Fruit fly (Drosophila melanogaster): Measurements from ENCODE around the gene CG9449.
A peak's percentile ranks its signal among the peaks of the same experiment; 100 is the strongest.

Gene CG9449

dm6 chr3L:19519349-19519748 is 21.8 kb upstream of the CG9449 start, which contains the start of gene Cpr76Bb:
Gene Cpr76Bb, plus strand, starts transcription at chr3L:19519649.
- TF ChIP-seq Hnf4 (GFP tag; optimal IDR thresholded peaks at IDR 0.05) (no peak), OdsH (GFP tag; optimal IDR thresholded peaks at IDR 0.05) (no peak), usp (GFP tag; optimal IDR thresholded peaks at IDR 0.05) (no peak), Myc (optimal IDR thresholded peaks at IDR 0.05) (no peak), CG9705 (GFP tag; optimal IDR thresholded peaks at IDR 0.05) (no peak)

DNA sequence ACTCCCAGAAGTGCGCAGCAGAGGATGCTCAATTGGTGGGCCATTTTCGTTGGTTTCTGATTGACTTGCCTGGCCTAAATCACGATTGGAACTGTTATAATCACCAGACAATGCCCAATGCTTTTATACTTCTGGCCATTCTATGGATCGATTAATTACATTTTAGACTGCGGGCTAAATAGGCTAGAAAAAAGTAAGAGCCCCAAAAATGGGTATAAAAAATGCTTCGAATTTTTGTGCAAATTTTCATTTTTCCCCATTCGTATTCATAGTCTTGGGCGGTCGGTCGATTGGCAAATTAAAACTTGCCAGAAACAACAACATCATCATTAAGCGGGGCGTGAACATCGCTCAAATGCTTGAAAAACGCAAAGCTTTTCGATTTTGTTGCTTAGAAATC is 20.7 kb upstream of the CG9449 start, which contains the start of gene Cpr76Ba:
TSS of gene Cpr76Ba (minus strand) at position 101 of the 400 bp plus-strand sequence.
- TF ChIP-seq h (GFP tag; optimal IDR thresholded peaks at IDR 0.05) (no peak), foxo (GFP tag; optimal IDR thresholded peaks at IDR 0.05) (no peak), dsf (GFP tag; optimal IDR thresholded peaks at IDR 0.05; ENCODE audit: borderline replicate concordance) (no peak), Vsx2 (GFP tag; optimal IDR thresholded peaks at IDR 0.05; ENCODE audit: partially characterized antibody) (no peak), CG32264 (GFP tag; optimal IDR thresholded peaks at IDR 0.05) (no peak), tai (GFP tag; optimal IDR thresholded peaks at IDR 0.05) (no peak), br (GFP tag; optimal IDR thresholded peaks at IDR 0.05) (no peak), Rel (GFP tag; optimal IDR thresholded peaks at IDR 0.05) (no peak), Rel (tag; optimal IDR thresholded peaks at IDR 0.05) (no peak), brk (GFP tag; optimal IDR thresholded peaks at IDR 0.05) (no peak), ey (GFP tag; optimal IDR thresholded peaks at IDR 0.05) (no peak), sv (GFP tag; optimal IDR thresholded peaks at IDR 0.05) (no peak), Jra (GFP tag; optimal IDR thresholded peaks at IDR 0.05) (no peak), woc (GFP tag; optimal IDR thresholded peaks at IDR 0.05) (no peak), sage (GFP tag; optimal IDR thresholded peaks at IDR 0.05) (no peak), usp (GFP tag; optimal IDR thresholded peaks at IDR 0.05) (no peak), Sp1 (GFP tag; optimal IDR thresholded peaks at IDR 0.05) (no peak), pan (optimal IDR thresholded peaks at IDR 0.05) (no peak), Abd-B (GFP tag; optimal IDR thresholded peaks at IDR 0.05) (no peak), fru (GFP tag; optimal IDR thresholded peaks at IDR 0.05) (no peak)

dm6 chr3L:19516547-19516946 is 19.0 kb upstream of the CG9449 start:
- TF ChIP-seq ey (GFP tag; optimal IDR thresholded peaks at IDR 0.05) (no peak), Sp1 (GFP tag; optimal IDR thresholded peaks at IDR 0.05) (no peak), N (GFP tag; optimal IDR thresholded peaks at IDR 0.05) (no peak), Hr83 (GFP tag; optimal IDR thresholded peaks at IDR 0.05; ENCODE audit: poor library complexity, severe bottlenecking) (peak; percentile 83), sage (GFP tag; optimal IDR thresholded peaks at IDR 0.05) (no peak), Dif (GFP tag; optimal IDR thresholded peaks at IDR 0.05; ENCODE audit: partially characterized antibody) (no peak), Abd-B (GFP tag; optimal IDR thresholded peaks at IDR 0.05) (no peak), Mio (GFP tag; optimal IDR thresholded peaks at IDR 0.05) (no peak), lola (GFP tag; optimal IDR thresholded peaks at IDR 0.05) (no peak), sv (GFP tag; optimal IDR thresholded peaks at IDR 0.05) (peak; percentile 60), br (GFP tag; optimal IDR thresholded peaks at IDR 0.05) (peak; percentile 47), CG9705 (GFP tag; optimal IDR thresholded peaks at IDR 0.05) (peak; percentile 73), dmrt93B (GFP tag; optimal IDR thresholded peaks at IDR 0.05) (peak; percentile 84), Vsx2 (GFP tag; optimal IDR thresholded peaks at IDR 0.05; ENCODE audit: partially characterized antibody) (no peak), brk (GFP tag; optimal IDR thresholded peaks at IDR 0.05) (no peak), dl (GFP tag; optimal IDR thresholded peaks at IDR 0.05; ENCODE audit: insufficient read depth in 1 of 2, partially characterized antibody in 2 of 2) (no peak), h (GFP tag; optimal IDR thresholded peaks at IDR 0.05) (peak; percentile 62), foxo (GFP tag; optimal IDR thresholded peaks at IDR 0.05) (no peak), OdsH (GFP tag; optimal IDR thresholded peaks at IDR 0.05) (no peak), pan (optimal IDR thresholded peaks at IDR 0.05) (no peak), jim (GFP tag; optimal IDR thresholded peaks at IDR 0.05) (no peak), HLH106 (tag; optimal IDR thresholded peaks at IDR 0.05) (peak; percentile 66), CG32264 (GFP tag; optimal IDR thresholded peaks at IDR 0.05) (no peak), rgr (GFP tag; optimal IDR thresholded peaks at IDR 0.05) (peak; percentile 65), Hnf4 (GFP tag; optimal IDR thresholded peaks at IDR 0.05) (no peak), CrebA (GFP tag; optimal IDR thresholded peaks at IDR 0.05; ENCODE audit: borderline replicate concordance) (no peak), tai (GFP tag; optimal IDR thresholded peaks at IDR 0.05) (no peak), Jra (GFP tag; optimal IDR thresholded peaks at IDR 0.05) (no peak), Myc (optimal IDR thresholded peaks at IDR 0.05) (peak; percentile 42), fru (GFP tag; optimal IDR thresholded peaks at IDR 0.05) (peak; percentile 55), Hr78 (GFP tag; optimal IDR thresholded peaks at IDR 0.05) (no peak), woc (GFP tag; optimal IDR thresholded peaks at IDR 0.05) (no peak), Dfd (GFP tag; optimal IDR thresholded peaks at IDR 0.05) (no peak), GATAd (GFP tag; optimal IDR thresholded peaks at IDR 0.05) (no peak), usp (GFP tag; optimal IDR thresholded peaks at IDR 0.05) (no peak), Rel (GFP tag; optimal IDR thresholded peaks at IDR 0.05) (no peak), Rel (tag; optimal IDR thresholded peaks at IDR 0.05) (no peak), psq (GFP tag; optimal IDR thresholded peaks at IDR 0.05) (no peak), dsf (GFP tag; optimal IDR thresholded peaks at IDR 0.05; ENCODE audit: borderline replicate concordance) (no peak)

All from whole organism, wandering third instar larva.